Worm (Caenorhabditis elegans) whole organism, L4 larva: Measurements from ENCODE around the gene swt-1.

ENCODE experiments used
- F44E2.7 ChIP-seq: fragments of 200-800 bp; sonication (Bioruptor generic); IDR thresholded peaks from 2 replicates; pipeline ENCODE4 v2.1.2; 2022; ENCODE audit warnings: missing genetic modification characterization, missing compliant biosample characterization
- R02D3.7 ChIP-seq: fragments of 150-350 bp; sonication (generic microtip); optimal IDR thresholded peaks from 3 replicates; lab custom pipeline; 2014; ENCODE audit warnings: missing biosample characterization, missing genetic modification characterization
- T20F7.1 ChIP-seq: fragments of 200-800 bp; sonication (Bioruptor generic); optimal IDR thresholded peaks from 2 replicates; lab custom pipeline; 2018; ENCODE audit warnings: mild to moderate bottlenecking, missing genetic modification characterization, missing compliant biosample characterization
- ZK337.2 ChIP-seq: fragments of 200-800 bp; sonication (Bioruptor generic); IDR thresholded peaks from 2 replicates; pipeline ENCODE4 v1.3.6; 2022; ENCODE audit warnings: missing genetic modification reagents, missing genetic modification characterization, missing compliant biosample characterization
- ZK546.5 ChIP-seq, 2 experiments: sonication (generic microtip); optimal IDR thresholded peaks; 2 replicates each; lab custom pipeline; 2017; ENCODE audit warnings: missing biosample characterization in 2 of 2, missing genetic modification characterization in 2 of 2
- aly-2 ChIP-seq: sonication (generic microtip); optimal IDR thresholded peaks from 2 replicates; lab custom pipeline; 2018; ENCODE audit warnings: missing biosample characterization, missing genetic modification characterization
- arid-1 ChIP-seq: fragments of 200-800 bp; sonication (Bioruptor generic); conservative IDR thresholded peaks from 2 replicates; pipeline ENCODE4 v1.3.6; 2022; ENCODE audit warnings: missing genetic modification reagents, missing genetic modification characterization, missing compliant biosample characterization
- attf-4 ChIP-seq: sonication (generic microtip); optimal IDR thresholded peaks from 3 replicates; lab custom pipeline; 2017; ENCODE audit warnings: missing biosample characterization, missing genetic modification characterization
- cey-2 ChIP-seq: sonication (generic microtip); optimal IDR thresholded peaks from 3 replicates; lab custom pipeline; 2017; ENCODE audit warnings: missing genetic modification characterization, mild to moderate bottlenecking, missing compliant biosample characterization, antibody characterized with exemption, borderline replicate concordance; ENCODE audit not compliant: insufficient read depth
- daf-12 ChIP-seq: fragments of 150-350 bp; optimal IDR thresholded peaks from 2 replicates; lab custom pipeline; 2014; ENCODE audit warnings: missing biosample characterization, missing genetic modification reagents, missing genetic modification characterization
- daf-16 ChIP-seq, 3 experiments: sonication (generic microtip); optimal IDR thresholded peaks; 2 replicates each; lab custom pipeline; 2016 to 2017; ENCODE audit warnings: missing genetic modification characterization in 3 of 3, missing genetic modification reagents in 3 of 3, mild to moderate bottlenecking in 2 of 3, missing compliant biosample characterization in 2 of 3, missing biosample characterization in 1 of 3, moderate library complexity in 1 of 3
- daf-19 ChIP-seq: fragments of 200-800 bp; sonication (Bioruptor generic); conservative IDR thresholded peaks from 2 replicates; pipeline ENCODE4 v1.3.6; 2022; ENCODE audit warnings: missing genetic modification characterization, missing compliant biosample characterization
- daf-8 ChIP-seq: fragments of 200-800 bp; sonication (Bioruptor generic); IDR thresholded peaks from 2 replicates; pipeline ENCODE4 v1.3.6; 2022; ENCODE audit warnings: missing genetic modification characterization, missing compliant biosample characterization
- dmd-6 ChIP-seq: fragments of 200-800 bp; sonication (Bioruptor generic); IDR thresholded peaks from 2 replicates; pipeline ENCODE4 v1.3.6; 2022; ENCODE audit warnings: missing genetic modification reagents, missing genetic modification characterization, missing compliant biosample characterization
- dmd-8 ChIP-seq: fragments of 200-800 bp; sonication (Bioruptor generic); IDR thresholded peaks from 2 replicates; pipeline ENCODE4 v1.3.6; 2022; ENCODE audit warnings: missing genetic modification characterization, missing compliant biosample characterization
- dve-1 ChIP-seq: sonication (generic microtip); optimal IDR thresholded peaks from 2 replicates; lab custom pipeline; 2017; ENCODE audit warnings: antibody characterized with exemption, mild to moderate bottlenecking, missing genetic modification characterization, missing compliant biosample characterization; ENCODE audit not compliant: insufficient read depth
- egl-27 ChIP-seq: sonication (generic microtip); optimal IDR thresholded peaks from 3 replicates; lab custom pipeline; 2017; ENCODE audit warnings: missing biosample characterization, missing genetic modification reagents, missing genetic modification characterization
- hlh-11 ChIP-seq: fragments of 200-800 bp; sonication (Bioruptor generic); optimal IDR thresholded peaks from 2 replicates; lab custom pipeline; 2018; ENCODE audit warnings: mild to moderate bottlenecking, missing genetic modification characterization, missing compliant biosample characterization
- hlh-30 ChIP-seq: sonication (generic microtip); optimal IDR thresholded peaks from 2 replicates; lab custom pipeline; 2017; ENCODE audit warnings: antibody characterized with exemption, mild to moderate bottlenecking, missing genetic modification characterization, missing compliant biosample characterization; ENCODE audit not compliant: insufficient read depth
- lin-39 ChIP-seq: fragments of 150-350 bp; optimal IDR thresholded peaks from 2 replicates; lab custom pipeline; 2014; ENCODE audit warnings: missing biosample characterization, missing genetic modification reagents, missing genetic modification characterization
- lir-3 ChIP-seq: sonication (generic microtip); optimal IDR thresholded peaks from 2 replicates; lab custom pipeline; 2016; ENCODE audit warnings: mild to moderate bottlenecking, missing genetic modification characterization, missing compliant biosample characterization
- lsy-2 ChIP-seq, 2 experiments: fragments of 150-350 bp in 1 of 2; sonication (generic microtip) in 1 of 2; optimal IDR thresholded peaks; 2 replicates each; lab custom pipeline; 2014 to 2017; ENCODE audit warnings: missing biosample characterization in 2 of 2, missing genetic modification characterization in 2 of 2
- madf-5 ChIP-seq, 2 experiments: fragments of 200-800 bp; sonication (Bioruptor generic); IDR thresholded peaks; 2 replicates each; pipeline ENCODE4 v1.3.6; 2022; ENCODE audit warnings: missing compliant biosample characterization in 2 of 2, missing genetic modification characterization in 2 of 2
- madf-9 ChIP-seq: fragments of 200-800 bp; sonication (Bioruptor generic); conservative IDR thresholded peaks from 2 replicates; pipeline ENCODE4 v1.3.6; 2022; ENCODE audit warnings: missing genetic modification reagents, missing genetic modification characterization, missing compliant biosample characterization
- mdl-1 ChIP-seq, 2 experiments: fragments of 150-350 bp in 1 of 2; sonication (generic microtip) in 1 of 2; optimal IDR thresholded peaks; 2 replicates each; lab custom pipeline; 2014 to 2017; ENCODE audit warnings: missing biosample characterization in 2 of 2, missing genetic modification characterization in 2 of 2
- mdt-29 ChIP-seq: fragments of 200-800 bp; sonication (Bioruptor generic); IDR thresholded peaks from 2 replicates; pipeline ENCODE4 v1.3.6; 2022; ENCODE audit warnings: missing genetic modification reagents, missing genetic modification characterization, missing compliant biosample characterization
- mep-1 ChIP-seq: fragments of 150-350 bp; sonication (generic microtip); optimal IDR thresholded peaks from 3 replicates; lab custom pipeline; 2014; ENCODE audit warnings: missing biosample characterization, missing genetic modification characterization
- mes-2 ChIP-seq: sonication (generic microtip); optimal IDR thresholded peaks from 2 replicates; lab custom pipeline; 2016; ENCODE audit warnings: missing genotype, mild to moderate bottlenecking, missing genetic modification characterization, missing compliant biosample characterization; ENCODE audit not compliant: poor library complexity, severe bottlenecking
- nhr-102 ChIP-seq: sonication (generic microtip); optimal IDR thresholded peaks from 2 replicates; lab custom pipeline; 2016; ENCODE audit warnings: mild to moderate bottlenecking, missing genetic modification characterization, moderate library complexity, missing compliant biosample characterization
- nhr-111 ChIP-seq: fragments of 200-800 bp; sonication (Bioruptor generic); optimal IDR thresholded peaks from 2 replicates; lab custom pipeline; 2018; ENCODE audit warnings: mild to moderate bottlenecking, missing genetic modification characterization, missing compliant biosample characterization
- nhr-237 ChIP-seq: sonication (generic microtip); optimal IDR thresholded peaks from 2 replicates; lab custom pipeline; 2017; ENCODE audit warnings: missing biosample characterization, missing genetic modification characterization
- nhr-28 ChIP-seq: fragments of 150-350 bp; optimal IDR thresholded peaks from 2 replicates; lab custom pipeline; 2014; ENCODE audit warnings: missing biosample characterization, missing genetic modification characterization
- nhr-48 ChIP-seq: sonication (generic microtip); optimal IDR thresholded peaks from 2 replicates; lab custom pipeline; 2016; ENCODE audit warnings: mild to moderate bottlenecking, missing genetic modification characterization, missing compliant biosample characterization
- nhr-77 ChIP-seq: fragments of 150-350 bp; optimal IDR thresholded peaks from 2 replicates; lab custom pipeline; 2014; ENCODE audit warnings: missing biosample characterization, missing genetic modification characterization
- pha-4 ChIP-seq, 2 experiments: fragments of 150-350 bp in 1 of 2; fragments of 200-800 bp in 1 of 2; sonication (Bioruptor generic) in 1 of 2; IDR thresholded peaks in 1 of 2; optimal IDR thresholded peaks in 1 of 2; 2 replicates each; pipeline versions ENCODE4 v1.3.6 to Lab custom; 2014 to 2022; ENCODE audit warnings: missing genetic modification characterization in 2 of 2, missing genetic modification reagents in 2 of 2, missing biosample characterization in 1 of 2, missing compliant biosample characterization in 1 of 2
- php-3 ChIP-seq: fragments of 200-800 bp; sonication (Bioruptor generic); IDR thresholded peaks from 2 replicates; pipeline ENCODE4 v1.3.6; 2022; ENCODE audit warnings: missing genetic modification reagents, missing genetic modification characterization, missing compliant biosample characterization
- pqm-1 ChIP-seq: sonication (generic microtip); optimal IDR thresholded peaks from 2 replicates; lab custom pipeline; 2017; ENCODE audit warnings: missing biosample characterization, missing genetic modification characterization
- saeg-2 ChIP-seq: fragments of 200-800 bp; sonication (Bioruptor generic); IDR thresholded peaks from 2 replicates; pipeline ENCODE4 v1.3.6; 2022; ENCODE audit warnings: missing genetic modification reagents, missing genetic modification characterization, missing compliant biosample characterization
- set-16 ChIP-seq: fragments of 200-800 bp; sonication (Bioruptor generic); IDR thresholded peaks from 2 replicates; pipeline ENCODE4 v1.3.6; 2022; ENCODE audit warnings: missing genetic modification reagents, missing genetic modification characterization, missing compliant biosample characterization
- skn-1 ChIP-seq: fragments of 150-350 bp; optimal IDR thresholded peaks from 2 replicates; lab custom pipeline; 2014; ENCODE audit warnings: missing biosample characterization, missing genetic modification characterization
- tag-97 ChIP-seq: fragments of 200-800 bp; sonication (Bioruptor generic); IDR thresholded peaks from 2 replicates; pipeline ENCODE4 v1.3.6; 2022; ENCODE audit warnings: missing genetic modification characterization, missing compliant biosample characterization
- tra-1 ChIP-seq: fragments of 200-800 bp; sonication (Bioruptor generic); IDR thresholded peaks from 2 replicates; pipeline ENCODE4 v1.3.6; 2022; ENCODE audit warnings: missing genetic modification reagents, missing genetic modification characterization, missing compliant biosample characterization
- unc-130 ChIP-seq: sonication (generic microtip); optimal IDR thresholded peaks from 2 replicates; lab custom pipeline; 2016; ENCODE audit warnings: missing genetic modification reagents, missing genetic modification characterization, missing compliant biosample characterization
- unc-39 ChIP-seq: sonication (generic microtip); optimal IDR thresholded peaks from 2 replicates; lab custom pipeline; 2017; ENCODE audit warnings: missing biosample characterization, missing genetic modification characterization

swt-1 gene

DNA sequence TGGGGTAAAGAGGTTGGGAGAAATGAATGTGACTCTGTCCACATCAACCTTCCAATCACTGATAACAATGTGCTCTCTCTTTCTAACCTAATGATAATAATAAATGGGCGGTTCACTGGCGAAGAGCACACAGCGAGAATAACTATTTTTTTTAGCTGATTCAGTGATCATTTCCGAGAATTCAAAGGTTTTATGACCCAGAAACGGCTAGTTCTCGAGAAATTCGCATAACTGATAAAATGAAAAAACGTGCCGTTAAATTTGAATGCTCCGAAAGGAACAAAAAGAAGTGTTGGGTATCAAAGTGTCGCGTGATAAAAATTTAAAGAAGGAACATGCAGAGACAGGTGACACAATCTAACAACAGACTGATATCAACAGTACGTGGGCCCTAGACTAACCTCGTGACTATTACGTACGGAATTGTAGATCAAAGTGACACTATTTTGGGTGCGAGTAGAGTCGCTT, 11.5 kb upstream of the swt-1 start (continued):
- no peak for TF ChIP-seq tag-97
- TF ChIP-seq hlh-11, result peak; percentile 89
- TF ChIP-seq, all 104 proteins: peak for 26

DNA sequence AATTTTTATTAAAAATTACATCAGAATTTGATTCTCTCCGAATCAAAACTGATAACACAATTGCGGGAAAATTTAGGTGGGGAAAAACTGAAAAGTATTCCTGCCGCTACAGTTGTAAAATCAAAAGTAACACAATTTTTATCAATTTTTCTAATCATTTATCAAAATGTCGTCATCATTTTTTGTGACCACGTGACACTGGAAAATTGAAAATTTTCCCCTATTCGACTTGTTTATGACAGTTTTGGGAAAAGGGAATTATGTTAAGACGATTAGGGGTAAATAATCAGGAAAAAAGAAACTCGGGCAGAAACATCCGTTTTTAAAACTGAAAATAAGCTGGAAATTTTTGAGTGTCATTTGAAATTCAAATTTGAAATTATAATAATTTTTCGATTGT, 10.5 kb upstream of the swt-1 start:
- TF ChIP-seq mdl-1 (tag; optimal IDR thresholded peaks at IDR 0.05; lab: Kevin White, UChicago), result peak in 1 of 2 experiments; percentile 43
- peak; percentile 66 for TF ChIP-seq hlh-30 (tag; lab: Kevin White, UChicago)
- TF ChIP-seq arid-1 (GFP tag; lab: Robert Waterston, UW), result no peak
- no peak for TF ChIP-seq madf-5 (GFP tag; IDR thresholded peaks at IDR 0.05; lab: Robert Waterston, UW)
- TF ChIP-seq tra-1 (GFP tag; lab: Robert Waterston, UW), result peak; percentile 63; the same call in 1 of the 2 replicates
- TF ChIP-seq unc-39 (tag; lab: Kevin White, UChicago), result no peak
- TF ChIP-seq nhr-48 (tag; lab: Kevin White, UChicago), result peak; percentile 66
- TF ChIP-seq mes-2 (tag; lab: Kevin White, UChicago), result no peak
- TF ChIP-seq nhr-111 (GFP tag; lab: Kevin White, UChicago), result no peak
- peak; percentile 38 for TF ChIP-seq nhr-102 (tag; lab: Kevin White, UChicago)
- TF ChIP-seq daf-8 (GFP tag; lab: Robert Waterston, UW), result no peak
- no peak for TF ChIP-seq unc-130 (GFP tag; lab: Kevin White, UChicago)
- TF ChIP-seq dmd-6 (GFP tag; lab: Robert Waterston, UW), result peak; percentile 92
- TF ChIP-seq ZK546.5 (tag; optimal IDR thresholded peaks at IDR 0.05; lab: Kevin White, UChicago), result no peak
- peak in 1 of 2 experiments; percentile 65 for TF ChIP-seq daf-16 (GFP tag; optimal IDR thresholded peaks at IDR 0.05; lab: Kevin White, UChicago)
- peak; percentile 99 for TF ChIP-seq daf-16 (tag; optimal IDR thresholded peaks at IDR 0.05; lab: Kevin White, UChicago)
- TF ChIP-seq saeg-2 (GFP tag; lab: Robert Waterston, UW), result no peak
- peak; percentile 20; the same call in 1 of the 2 replicates for TF ChIP-seq pha-4 (GFP tag; IDR thresholded peaks at IDR 0.05; lab: Robert Waterston, UW)
- no peak for TF ChIP-seq pha-4 (tag; optimal IDR thresholded peaks at IDR 0.05; lab: Kevin White, UChicago)
- no peak for TF ChIP-seq F44E2.7
- TF ChIP-seq mep-1 (tag; lab: Kevin White, UChicago), result peak; percentile 23
- peak; percentile 24 for TF ChIP-seq cey-2 (tag; lab: Kevin White, UChicago)
- TF ChIP-seq nhr-28, result peak; percentile 80
- peak; percentile 83 for TF ChIP-seq hlh-11
- TF ChIP-seq dve-1, result peak; percentile 90
- no peak for TF ChIP-seq aly-2 (tag; lab: Kevin White, UChicago)
- peak; percentile 80 for TF ChIP-seq nhr-77 (tag; lab: Kevin White, UChicago)
- TF ChIP-seq attf-4, result no peak
- peak; percentile 57 for TF ChIP-seq pqm-1
- TF ChIP-seq daf-12 (tag; lab: Kevin White, UChicago), result no peak
- peak; percentile 32; the same call in 1 of the 2 replicates for TF ChIP-seq mdt-29 (GFP tag; lab: Robert Waterston, UW)
- peak; percentile 78; the same call in 1 of the 2 replicates for TF ChIP-seq php-3
- no peak for TF ChIP-seq lin-39 (tag; lab: Kevin White, UChicago)
- TF ChIP-seq set-16, result no peak
- no peak for TF ChIP-seq T20F7.1 (GFP tag; lab: Kevin White, UChicago)
- no peak for TF ChIP-seq R02D3.7
- TF ChIP-seq lsy-2 (tag; optimal IDR thresholded peaks at IDR 0.05; lab: Kevin White, UChicago), result peak in 1 of 2 experiments; percentile 9

DNA sequence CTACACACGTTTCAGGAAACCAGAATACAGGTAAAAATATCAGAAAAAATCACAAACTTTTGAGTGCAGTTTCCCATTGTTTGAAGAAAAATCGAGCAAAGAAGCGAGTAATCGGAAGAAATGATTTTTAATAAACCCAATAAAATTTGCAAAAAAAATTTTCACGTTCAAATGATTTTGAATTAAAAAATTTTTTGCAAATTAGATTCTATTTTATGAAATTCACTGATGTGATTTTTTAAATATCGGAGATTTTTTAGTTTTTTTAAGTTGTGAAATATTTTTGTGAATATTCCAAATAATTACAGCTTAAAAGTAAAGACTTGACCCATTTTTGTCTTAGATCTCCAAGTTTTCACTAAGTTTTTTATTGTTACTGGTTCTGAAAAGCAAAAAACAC, 9.1 kb upstream of the swt-1 start, which contains the start of gene pnp-1:
pnp-1 (minus strand) TSS at position 101 of the 400 bp plus-strand sequence.
- TF ChIP-seq nhr-237 (tag; lab: Kevin White, UChicago) (no peak), egl-27 (tag; lab: Kevin White, UChicago) (no peak), saeg-2 (GFP tag; lab: Robert Waterston, UW) (no peak), T20F7.1 (GFP tag; lab: Kevin White, UChicago) (no peak), aly-2 (tag; lab: Kevin White, UChicago) (no peak), arid-1 (GFP tag; lab: Robert Waterston, UW) (no peak), tag-97 (no peak), madf-9 (no peak), dmd-8 (GFP tag; lab: Robert Waterston, UW) (no peak), daf-19 (GFP tag; lab: Robert Waterston, UW) (no peak), skn-1 (tag; lab: Kevin White, UChicago) (no peak), unc-39 (tag; lab: Kevin White, UChicago) (no peak), ZK337.2 (GFP tag; lab: Robert Waterston, UW) (no peak), daf-16 (GFP tag; optimal IDR thresholded peaks at IDR 0.05; lab: Kevin White, UChicago) (no peak), daf-16 (tag; optimal IDR thresholded peaks at IDR 0.05; lab: Kevin White, UChicago) (no peak), hlh-11 (no peak), lir-3 (tag; lab: Kevin White, UChicago) (no peak)
